Fruit fly (Drosophila melanogaster): ENCODE measurements around the gene Prosalpha3T.

DNA sequence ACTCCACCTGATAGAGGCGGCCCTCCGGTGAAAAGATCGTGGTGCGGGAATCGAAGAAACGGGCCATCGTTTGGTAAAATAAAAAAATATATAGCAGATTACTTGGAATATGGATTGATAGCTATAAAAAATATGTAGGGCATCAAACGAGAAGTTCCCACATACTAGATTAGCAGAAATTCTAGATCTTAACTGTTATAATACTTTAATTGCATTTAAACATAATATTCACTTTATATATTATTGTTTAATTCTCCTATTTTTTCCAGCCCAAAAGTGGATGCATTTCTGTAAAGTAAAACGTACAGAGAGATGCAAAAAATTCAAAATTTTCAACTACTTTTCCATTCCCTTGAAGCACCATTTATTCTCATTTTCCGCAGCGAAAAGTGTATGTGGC lies at the start of gene Prosalpha3T:
- TF ChIP-seq Myc (optimal IDR thresholded peaks at IDR 0.05) (no peak), h (optimal IDR thresholded peaks at IDR 0.05) (no peak), psq (optimal IDR thresholded peaks at IDR 0.05) (no peak), insv (optimal IDR thresholded peaks at IDR 0.05) (no peak)
